Worm (Caenorhabditis elegans) whole organism, midembryonic: ENCODE data around the gene K12G11.6.

Experiments
- flt-1 ChIP-seq: fragments of 200-800 bp; sonication (Bioruptor generic); IDR thresholded peaks from 2 replicates; pipeline ENCODE4 v1.3.6; 2022; ENCODE audit warnings: missing genetic modification characterization, missing compliant biosample characterization
- klf-2 ChIP-seq: fragments of 200-800 bp; sonication (Bioruptor generic); conservative IDR thresholded peaks from 2 replicates; pipeline ENCODE4 v1.3.6; 2022; ENCODE audit warnings: missing genetic modification reagents, missing genetic modification characterization, missing compliant biosample characterization
- med-1 ChIP-seq: sonication (generic microtip); optimal IDR thresholded peaks from 2 replicates; lab custom pipeline; 2017; ENCODE audit warnings: missing genetic modification characterization, mild to moderate bottlenecking, missing compliant biosample characterization, antibody characterized with exemption, missing genetic modification reagents; ENCODE audit not compliant: insufficient read depth

DNA sequence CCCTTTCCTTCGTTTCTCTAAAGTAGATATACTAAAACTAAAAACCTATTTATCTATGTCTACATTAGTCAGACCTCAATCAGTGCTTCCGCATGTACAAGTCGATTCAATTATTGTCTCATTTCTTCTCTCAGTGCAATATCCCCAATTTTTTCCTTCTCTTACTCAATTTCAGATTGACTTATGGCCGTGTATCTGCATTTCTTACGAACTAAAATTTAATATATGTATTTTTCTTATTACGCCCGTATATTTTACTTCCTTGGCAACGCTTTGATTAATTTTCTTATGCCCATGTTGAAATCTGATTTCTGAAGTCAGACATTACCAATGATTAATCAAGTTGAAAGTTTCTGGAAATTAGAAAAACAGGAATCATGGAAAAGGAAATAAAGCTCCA lies 39.2 kb upstream of the K12G11.6 start:
- TF ChIP-seq flt-1 (GFP tag; lab: Robert Waterston, UW) (no peak), klf-2 (GFP tag; lab: Robert Waterston, UW) (no peak), med-1 (GFP tag; lab: Kevin White, UChicago) (no peak)
